Worm (Caenorhabditis elegans): ENCODE data around the gene coq-5.

DNA sequence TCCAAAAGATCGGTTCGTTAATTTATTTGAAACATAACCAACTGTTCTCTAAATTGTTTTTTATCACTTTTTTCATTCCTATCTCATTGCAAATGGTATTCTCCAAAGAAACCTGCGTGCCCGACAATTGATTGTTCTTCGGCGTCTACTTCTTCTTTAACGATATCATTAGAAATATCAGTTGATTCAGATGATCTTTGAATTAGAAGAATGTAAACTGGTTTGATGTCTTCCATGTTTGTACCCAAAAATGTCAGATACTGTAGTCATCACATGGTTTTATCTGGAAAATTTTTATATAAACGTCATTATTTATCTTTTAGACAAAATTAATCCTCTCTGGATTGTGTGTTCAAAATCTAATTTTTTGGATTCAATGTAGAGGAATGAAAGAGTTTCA is 39.5 kb upstream of the coq-5 start:
- TF ChIP-seq ceh-13 (GFP tag; optimal IDR thresholded peaks at IDR 0.05) (no peak), tra-4 (tag; optimal IDR thresholded peaks at IDR 0.05) (no peak)
